Fruit fly (Drosophila melanogaster): Measurements from ENCODE around the gene CG7168.
A peak's percentile ranks its signal among the peaks of the same experiment; 100 is the strongest.

Gene CG7168

DNA sequence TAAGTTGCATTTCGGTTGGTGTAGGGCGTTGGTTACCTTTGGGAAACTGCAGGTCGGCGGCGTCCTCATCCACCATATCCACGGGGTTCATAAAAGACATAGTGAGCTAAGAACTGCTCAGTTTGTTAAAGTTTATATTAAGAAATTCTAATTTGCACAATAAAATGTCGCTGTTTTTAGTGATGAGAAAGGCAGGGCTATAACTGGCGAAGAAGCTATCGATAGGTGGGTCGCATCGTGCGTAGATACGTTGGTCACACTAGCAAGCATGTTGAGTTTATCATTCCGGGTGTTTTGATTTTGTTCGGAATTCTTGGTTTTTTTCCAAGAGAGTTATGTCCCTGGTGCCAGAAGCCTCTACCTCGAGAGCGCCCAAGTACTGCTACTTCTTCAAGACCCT is 29.4 kb upstream of the CG7168 start, which contains the start of the genes Ada2a, Polr2D, Tgs1 and moi (continued):
- TF ChIP-seq CG14014 (GFP tag; IDR thresholded peaks at IDR 0.05) (no peak), D19B (GFP tag; optimal IDR thresholded peaks at IDR 0.05) (no peak), CG9876 (GFP tag; optimal IDR thresholded peaks at IDR 0.05) (no peak), h (optimal IDR thresholded peaks at IDR 0.05) (no peak), ttk (GFP tag; IDR thresholded peaks at IDR 0.05) (no peak), NfI (GFP tag; optimal IDR thresholded peaks at IDR 0.05) (no peak), CG12744 (GFP tag; optimal IDR thresholded peaks at IDR 0.05) (no peak), insv (GFP tag; optimal IDR thresholded peaks at IDR 0.05) (no peak), CG6791 (GFP tag; IDR thresholded peaks at IDR 0.05; ENCODE audit: partially characterized antibody) (peak; percentile 83), Six4 (GFP tag; optimal IDR thresholded peaks at IDR 0.05) (no peak), kay (GFP tag; optimal IDR thresholded peaks at IDR 0.05) (no peak), CG8290 (GFP tag; optimal IDR thresholded peaks at IDR 0.05) (no peak), CG8290 (tag; optimal IDR thresholded peaks at IDR 0.05) (no peak), rib (GFP tag; IDR thresholded peaks at IDR 0.05) (no peak), az2 (GFP tag; optimal IDR thresholded peaks at IDR 0.05) (no peak), knrl (GFP tag; IDR thresholded peaks at IDR 0.05; ENCODE audit: partially characterized antibody) (peak; percentile 73), CG15073 (GFP tag; optimal IDR thresholded peaks at IDR 0.05) (no peak), Eip74EF (GFP tag; optimal IDR thresholded peaks at IDR 0.05) (no peak), NK7.1 (GFP tag; optimal IDR thresholded peaks at IDR 0.05) (no peak), nerfin-2 (GFP tag; IDR thresholded peaks at IDR 0.05; ENCODE audit: partially characterized antibody) (no peak), CG17612 (GFP tag; IDR thresholded peaks at IDR 0.05) (no peak), CG7987 (GFP tag; optimal IDR thresholded peaks at IDR 0.05) (no peak), chn (GFP tag; optimal IDR thresholded peaks at IDR 0.05) (no peak), Doc2 (GFP tag; IDR thresholded peaks at IDR 0.05) (no peak), CG15269 (tag; optimal IDR thresholded peaks at IDR 0.05) (no peak), zfh1 (GFP tag; IDR thresholded peaks at IDR 0.05) (no peak), CG18619 (GFP tag; optimal IDR thresholded peaks at IDR 0.05) (no peak), TFAM (GFP tag; optimal IDR thresholded peaks at IDR 0.05) (no peak), sens (GFP tag) (peak; percentile 18), CG11696 (GFP tag; IDR thresholded peaks at IDR 0.05) (no peak), CG9727 (GFP tag; optimal IDR thresholded peaks at IDR 0.05) (no peak), dpn (GFP tag; optimal IDR thresholded peaks at IDR 0.05) (no peak), CG18764 (GFP tag; optimal IDR thresholded peaks at IDR 0.05) (no peak), CG10267 (tag; optimal IDR thresholded peaks at IDR 0.05) (no peak), pho (GFP tag; optimal IDR thresholded peaks at IDR 0.05) (no peak), CG10654 (GFP tag; optimal IDR thresholded peaks at IDR 0.05) (no peak), cg (GFP tag; optimal IDR thresholded peaks at IDR 0.05) (no peak), sens-2 (GFP tag; IDR thresholded peaks at IDR 0.05) (no peak), al (GFP tag; IDR thresholded peaks at IDR 0.05) (no peak), CG3847 (GFP tag; IDR thresholded peaks at IDR 0.05) (0 out of 2 replicates have a peak, but pooled peaks have one; percentile 33), so (GFP tag; IDR thresholded peaks at IDR 0.05) (no peak), Sox100B (GFP tag; optimal IDR thresholded peaks at IDR 0.05) (no peak), CoRest (tag; optimal IDR thresholded peaks at IDR 0.05) (no peak), slp2 (GFP tag; optimal IDR thresholded peaks at IDR 0.05) (no peak), Hey (tag; optimal IDR thresholded peaks at IDR 0.05) (no peak), Ets97D (GFP tag; optimal IDR thresholded peaks at IDR 0.05) (peak; percentile 23), Doc3 (GFP tag; IDR thresholded peaks at IDR 0.05; ENCODE audit: partially characterized antibody) (peak; percentile 76), en (GFP tag; optimal IDR thresholded peaks at IDR 0.05) (no peak), HmgD (GFP tag; optimal IDR thresholded peaks at IDR 0.05) (no peak), row (GFP tag; IDR thresholded peaks at IDR 0.05) (no peak), Usf (GFP tag; optimal IDR thresholded peaks at IDR 0.05) (no peak), CG17829 (tag; optimal IDR thresholded peaks at IDR 0.05) (peak; percentile 12), CG12769 (tag; optimal IDR thresholded peaks at IDR 0.05) (no peak)

All from whole organism, embryonic.